Fruit fly (Drosophila melanogaster): ENCODE data around the gene CG5111.

Gene CG5111

dm6 chr3R:25531905-25532387 is 25.9 kb downstream of the CG5111 start (continued):
- TF ChIP-seq slou (GFP tag; optimal IDR thresholded peaks at IDR 0.05) (no peak), Aef1 (GFP tag; IDR thresholded peaks at IDR 0.05) (peak; percentile 48; the same call in 2 of the 3 replicates), CG8944 (GFP tag; optimal IDR thresholded peaks at IDR 0.05) (peak; percentile 15), CG18476 (GFP tag; optimal IDR thresholded peaks at IDR 0.05) (no peak), nau (GFP tag; optimal IDR thresholded peaks at IDR 0.05) (peak; percentile 32), Lim3 (GFP tag; IDR thresholded peaks at IDR 0.05) (0 out of 2 replicates have a peak, but pooled peaks have one; percentile 25), Antp (GFP tag; optimal IDR thresholded peaks at IDR 0.05) (peak; percentile 47), fru (optimal IDR thresholded peaks at IDR 0.05) (no peak), Ada2b (GFP tag; IDR thresholded peaks at IDR 0.05) (peak; percentile 67), CG10147 (GFP tag; optimal IDR thresholded peaks at IDR 0.05) (no peak), CG6689 (GFP tag; IDR thresholded peaks at IDR 0.05) (peak; percentile 39), nmo (GFP tag; optimal IDR thresholded peaks at IDR 0.05) (peak; percentile 27), Asciz (GFP tag; optimal IDR thresholded peaks at IDR 0.05) (peak; percentile 47), Abd-B (GFP tag; optimal IDR thresholded peaks at IDR 0.05) (peak; percentile 13), CG7372 (GFP tag; IDR thresholded peaks at IDR 0.05) (peak; percentile 50; the same call in 1 of the 2 replicates), CG7357 (GFP tag; IDR thresholded peaks at IDR 0.05) (no peak), Meics (GFP tag; optimal IDR thresholded peaks at IDR 0.05) (peak; percentile 10), Hr3 (GFP tag; optimal IDR thresholded peaks at IDR 0.05) (no peak), CG14050 (GFP tag; IDR thresholded peaks at IDR 0.05) (peak; percentile 34; the same call in 1 of the 3 replicates), nom (GFP tag; optimal IDR thresholded peaks at IDR 0.05) (peak; percentile 98), HmgZ (tag; optimal IDR thresholded peaks at IDR 0.05) (no peak), CG6791 (GFP tag; IDR thresholded peaks at IDR 0.05; ENCODE audit: partially characterized antibody) (no peak), Elba2 (GFP tag; optimal IDR thresholded peaks at IDR 0.05) (no peak), CG5245 (GFP tag; optimal IDR thresholded peaks at IDR 0.05) (peak; percentile 9), Dp (GFP tag; optimal IDR thresholded peaks at IDR 0.05) (no peak), hth (optimal IDR thresholded peaks at IDR 0.05) (no peak), CG10366 (GFP tag; IDR thresholded peaks at IDR 0.05) (peak; percentile 56), CG11085 (GFP tag; IDR thresholded peaks at IDR 0.05) (0 out of 2 replicates have a peak, but pooled peaks have one; percentile 29), CG31441 (GFP tag; IDR thresholded peaks at IDR 0.05) (peak; percentile 16; the same call in 1 of the 2 replicates), CG12236 (GFP tag; optimal IDR thresholded peaks at IDR 0.05) (no peak), CG3838 (GFP tag; optimal IDR thresholded peaks at IDR 0.05) (no peak), CG12155 (GFP tag; optimal IDR thresholded peaks at IDR 0.05) (no peak), CG15269 (tag; optimal IDR thresholded peaks at IDR 0.05) (peak; percentile 23), Jarid2 (GFP tag; optimal IDR thresholded peaks at IDR 0.05) (no peak), CG1233 (GFP tag; optimal IDR thresholded peaks at IDR 0.05) (no peak), tin (GFP tag; optimal IDR thresholded peaks at IDR 0.05) (peak; percentile 43), sim (GFP tag; IDR thresholded peaks at IDR 0.05) (peak; percentile 35; the same call in 1 of the 2 replicates), trh (GFP tag; optimal IDR thresholded peaks at IDR 0.05) (no peak), CG9437 (GFP tag; optimal IDR thresholded peaks at IDR 0.05) (no peak), CG7556 (GFP tag; optimal IDR thresholded peaks at IDR 0.05) (no peak), H15 (GFP tag; IDR thresholded peaks at IDR 0.05) (0 out of 3 replicates have a peak, but pooled peaks have one; percentile 30), Ets65A (GFP tag) (peak; percentile 91), Fer1 (GFP tag; optimal IDR thresholded peaks at IDR 0.05) (peak; percentile 50), CG4360 (GFP tag; IDR thresholded peaks at IDR 0.05) (peak; percentile 49; the same call in 1 of the 2 replicates), mam (GFP tag; optimal IDR thresholded peaks at IDR 0.05) (peak; percentile 21), CG1024 (GFP tag; IDR thresholded peaks at IDR 0.05) (peak; percentile 52; the same call in 1 of the 2 replicates)

Data from whole organism, embryonic.